Fruit fly (Drosophila melanogaster): ENCODE measurements around the gene CG14402.

CG14402 gene

dm6 chr2L:20849000-20849399 is at the start of gene CG14402:
Gene CG14402, plus strand, starts transcription at chr2L:20849300.
- TF ChIP-seq sv (GFP tag; optimal IDR thresholded peaks at IDR 0.05) (no peak), Abd-B (GFP tag; optimal IDR thresholded peaks at IDR 0.05) (no peak), jim (GFP tag; optimal IDR thresholded peaks at IDR 0.05) (no peak), Dfd (GFP tag; optimal IDR thresholded peaks at IDR 0.05) (no peak), Vsx2 (GFP tag; optimal IDR thresholded peaks at IDR 0.05; ENCODE audit: partially characterized antibody) (no peak), N (GFP tag; optimal IDR thresholded peaks at IDR 0.05) (no peak), GATAd (GFP tag; optimal IDR thresholded peaks at IDR 0.05) (no peak), brk (GFP tag; optimal IDR thresholded peaks at IDR 0.05) (no peak), usp (GFP tag; optimal IDR thresholded peaks at IDR 0.05) (no peak), dl (GFP tag; optimal IDR thresholded peaks at IDR 0.05; ENCODE audit: insufficient read depth in 1 of 2, partially characterized antibody in 2 of 2) (no peak), Rel (GFP tag; optimal IDR thresholded peaks at IDR 0.05) (no peak), Rel (tag; optimal IDR thresholded peaks at IDR 0.05) (no peak), rgr (GFP tag; optimal IDR thresholded peaks at IDR 0.05) (no peak), Sp1 (GFP tag; optimal IDR thresholded peaks at IDR 0.05) (no peak), HLH106 (tag; optimal IDR thresholded peaks at IDR 0.05) (no peak), Hr83 (GFP tag; optimal IDR thresholded peaks at IDR 0.05; ENCODE audit: poor library complexity, severe bottlenecking) (no peak)

dm6 chr2L:20799991-20800897 is 48.9 kb upstream of the CG14402 start:
- TF ChIP-seq h (GFP tag; optimal IDR thresholded peaks at IDR 0.05) = peak; percentile 99
- peak; percentile 97 for TF ChIP-seq CG9705 (GFP tag; optimal IDR thresholded peaks at IDR 0.05)
- TF ChIP-seq woc (GFP tag; optimal IDR thresholded peaks at IDR 0.05) = peak; percentile 99
- TF ChIP-seq dl (GFP tag; optimal IDR thresholded peaks at IDR 0.05; ENCODE audit: insufficient read depth in 1 of 2, partially characterized antibody in 2 of 2) = peak in 1 of 2 experiments; percentile 27
- TF ChIP-seq Abd-B (GFP tag; optimal IDR thresholded peaks at IDR 0.05) = peak; percentile 5
- TF ChIP-seq rgr (GFP tag; optimal IDR thresholded peaks at IDR 0.05) = peak; percentile 98
- peak; percentile 73 to 99 for TF ChIP-seq foxo (GFP tag; optimal IDR thresholded peaks at IDR 0.05)
- no peak for TF ChIP-seq Hr78 (GFP tag; optimal IDR thresholded peaks at IDR 0.05)
- TF ChIP-seq dsf (GFP tag; optimal IDR thresholded peaks at IDR 0.05; ENCODE audit: borderline replicate concordance) = peak; percentile 88
- peak; percentile 53 for TF ChIP-seq Vsx2 (GFP tag; optimal IDR thresholded peaks at IDR 0.05; ENCODE audit: partially characterized antibody)
- TF ChIP-seq Myc (optimal IDR thresholded peaks at IDR 0.05) = no peak
- TF ChIP-seq pan (optimal IDR thresholded peaks at IDR 0.05) = no peak
- peak; percentile 89 for TF ChIP-seq Hr83 (GFP tag; optimal IDR thresholded peaks at IDR 0.05; ENCODE audit: poor library complexity, severe bottlenecking)
- TF ChIP-seq GATAd (GFP tag; optimal IDR thresholded peaks at IDR 0.05) = peak; percentile 66
- peak; percentile 99 for TF ChIP-seq ey (GFP tag; optimal IDR thresholded peaks at IDR 0.05)
- peak; percentile 12 for TF ChIP-seq Dif (GFP tag; optimal IDR thresholded peaks at IDR 0.05; ENCODE audit: partially characterized antibody)
- TF ChIP-seq brk (GFP tag; optimal IDR thresholded peaks at IDR 0.05) = peak; percentile 93
- TF ChIP-seq sv (GFP tag; optimal IDR thresholded peaks at IDR 0.05) = peak; percentile 55
- peak; percentile 99 for TF ChIP-seq fru (GFP tag; optimal IDR thresholded peaks at IDR 0.05)
- peak; percentile 95 for TF ChIP-seq dmrt93B (GFP tag; optimal IDR thresholded peaks at IDR 0.05)
- no peak for TF ChIP-seq N (GFP tag; optimal IDR thresholded peaks at IDR 0.05)
- peak; percentile 58 for TF ChIP-seq Dfd (GFP tag; optimal IDR thresholded peaks at IDR 0.05)
- peak; percentile 96 for TF ChIP-seq Jra (GFP tag; optimal IDR thresholded peaks at IDR 0.05)
- peak; percentile 99 for TF ChIP-seq br (GFP tag; optimal IDR thresholded peaks at IDR 0.05)
- peak; percentile 96 for TF ChIP-seq CG32264 (GFP tag; optimal IDR thresholded peaks at IDR 0.05)
- peak; percentile 95 for TF ChIP-seq sage (GFP tag; optimal IDR thresholded peaks at IDR 0.05)
- peak; percentile 39 for TF ChIP-seq jim (GFP tag; optimal IDR thresholded peaks at IDR 0.05)
- peak; percentile 86 for TF ChIP-seq Mio (GFP tag; optimal IDR thresholded peaks at IDR 0.05)
- peak; percentile 78 for TF ChIP-seq Rel (GFP tag; optimal IDR thresholded peaks at IDR 0.05)
- TF ChIP-seq Rel (tag; optimal IDR thresholded peaks at IDR 0.05) = peak; percentile 87
- TF ChIP-seq Hnf4 (GFP tag; optimal IDR thresholded peaks at IDR 0.05) = peak; percentile 99
- TF ChIP-seq psq (GFP tag; optimal IDR thresholded peaks at IDR 0.05) = peak; percentile 96
- peak; percentile 98 for TF ChIP-seq HLH106 (tag; optimal IDR thresholded peaks at IDR 0.05)
- peak; percentile 76 for TF ChIP-seq CrebA (GFP tag; optimal IDR thresholded peaks at IDR 0.05; ENCODE audit: borderline replicate concordance)
- peak; percentile 97 for TF ChIP-seq Sp1 (GFP tag; optimal IDR thresholded peaks at IDR 0.05)
- no peak for TF ChIP-seq lola (GFP tag; optimal IDR thresholded peaks at IDR 0.05)
- TF ChIP-seq OdsH (GFP tag; optimal IDR thresholded peaks at IDR 0.05) = peak; percentile 98
- TF ChIP-seq tai (GFP tag; optimal IDR thresholded peaks at IDR 0.05) = peak; percentile 96
- no peak for TF ChIP-seq usp (GFP tag; optimal IDR thresholded peaks at IDR 0.05)

Data from whole organism, wandering third instar larva.